Fruit fly (Drosophila melanogaster) whole organism, embryonic: ENCODE data around the gene CG3566.

ENCODE experiments used
- Aef1 ChIP-seq: fragments of 200-800 bp; sonication (Bioruptor generic); IDR thresholded peaks from 3 replicates; pipeline ENCODE4 v1.3.6; 2022; ENCODE audit warnings: missing biosample characterization, missing genetic modification characterization
- Asciz ChIP-seq: fragments of 200-800 bp; sonication (Bioruptor generic); optimal IDR thresholded peaks from 2 replicates; lab custom pipeline; 2017; ENCODE audit warnings: missing biosample characterization, mild to moderate bottlenecking, missing genetic modification characterization, missing genetic modification reagents
- BtbVII ChIP-seq: fragments of 200-800 bp; sonication (Bioruptor generic); optimal IDR thresholded peaks from 3 replicates; lab custom pipeline; 2017; ENCODE audit warnings: missing biosample characterization, mild to moderate bottlenecking, missing genetic modification characterization
- Bteb2 ChIP-seq: fragments of 200-800 bp; sonication (Bioruptor generic); optimal IDR thresholded peaks from 2 replicates; lab custom pipeline; 2016; ENCODE audit warnings: missing biosample characterization, missing genetic modification characterization
- CG11504 ChIP-seq: fragments of 200-800 bp; sonication (Bioruptor generic); optimal IDR thresholded peaks from 3 replicates; lab custom pipeline; 2019; ENCODE audit warnings: missing biosample characterization, mild to moderate bottlenecking, missing genetic modification characterization, moderate library complexity
- CG11723 ChIP-seq: fragments of 200-800 bp; sonication (Bioruptor generic); optimal IDR thresholded peaks from 2 replicates; lab custom pipeline; 2017; ENCODE audit warnings: missing biosample characterization, mild to moderate bottlenecking, missing genetic modification characterization
- CG12104 ChIP-seq: fragments of 200-800 bp; sonication (Bioruptor generic); optimal IDR thresholded peaks from 3 replicates; lab custom pipeline; 2016; ENCODE audit warnings: missing biosample characterization, missing genetic modification characterization
- CG12236 ChIP-seq: fragments of 200-800 bp; sonication (Bioruptor generic); optimal IDR thresholded peaks from 2 replicates; lab custom pipeline; 2016; ENCODE audit warnings: missing biosample characterization, missing genetic modification characterization
- CG12744 ChIP-seq: fragments of 200-800 bp; sonication (Bioruptor generic); optimal IDR thresholded peaks from 2 replicates; lab custom pipeline; 2016; ENCODE audit warnings: missing biosample characterization, missing genetic modification characterization
- CG12942 ChIP-seq: fragments of 200-800 bp; sonication (Bioruptor generic); optimal IDR thresholded peaks from 3 replicates; lab custom pipeline; 2016; ENCODE audit warnings: missing biosample characterization, missing genetic modification characterization
- CG13287 ChIP-seq: fragments of 200-800 bp; sonication (Bioruptor generic); IDR thresholded peaks from 2 replicates; pipeline ENCODE4 v1.3.6; 2022; ENCODE audit warnings: missing biosample characterization, missing genetic modification characterization; ENCODE audit not compliant: partially characterized antibody
- CG17328 ChIP-seq: fragments of 200-800 bp; sonication (Bioruptor generic); IDR thresholded peaks from 2 replicates; pipeline ENCODE4 v1.3.6; 2022; ENCODE audit warnings: missing biosample characterization, missing genetic modification characterization
- CG17568 ChIP-seq: fragments of 200-800 bp; sonication (Bioruptor generic); optimal IDR thresholded peaks from 2 replicates; lab custom pipeline; 2018; ENCODE audit warnings: missing biosample characterization, mild to moderate bottlenecking, missing genetic modification characterization, moderate library complexity
- CG17802 ChIP-seq: fragments of 200-800 bp; sonication (Bioruptor generic); optimal IDR thresholded peaks from 2 replicates; lab custom pipeline; 2018; ENCODE audit warnings: missing biosample characterization, mild to moderate bottlenecking, missing genetic modification characterization, moderate library complexity
- CG18262 ChIP-seq: fragments of 200-800 bp; optimal IDR thresholded peaks from 3 replicates; lab custom pipeline; 2019; ENCODE audit warnings: missing biosample characterization, mild to moderate bottlenecking, missing genetic modification characterization, moderate library complexity
- CG18619 ChIP-seq: fragments of 200-800 bp; sonication (Bioruptor generic); optimal IDR thresholded peaks from 3 replicates; lab custom pipeline; 2017; ENCODE audit warnings: missing biosample characterization, mild to moderate bottlenecking, missing genetic modification characterization
- CG2129 ChIP-seq: fragments of 200-800 bp; sonication (Bioruptor generic); IDR thresholded peaks from 2 replicates; pipeline ENCODE4 v1.3.6; 2022; ENCODE audit warnings: missing biosample characterization, missing genetic modification characterization; ENCODE audit not compliant: partially characterized antibody
- CG32532 ChIP-seq: fragments of 200-800 bp; sonication (Bioruptor generic); IDR thresholded peaks from 2 replicates; pipeline ENCODE4 v1.3.6; 2022; ENCODE audit warnings: missing biosample characterization, missing genetic modification characterization
- CG34224 ChIP-seq: fragments of 200-800 bp; sonication (Bioruptor generic); IDR thresholded peaks from 3 replicates; pipeline ENCODE4 v1.3.6; 2022; ENCODE audit warnings: missing biosample characterization, missing genetic modification characterization; ENCODE audit not compliant: partially characterized antibody
- CG4854 ChIP-seq: fragments of 200-800 bp; sonication (Bioruptor generic); optimal IDR thresholded peaks from 2 replicates; lab custom pipeline; 2016; ENCODE audit warnings: missing biosample characterization, missing genetic modification characterization, inconsistent platforms
- CG5953 ChIP-seq: fragments of 200-800 bp; sonication (Bioruptor generic); IDR thresholded peaks from 2 replicates; pipeline ENCODE4 v1.3.6; 2022; ENCODE audit warnings: missing biosample characterization, missing genetic modification characterization
- CG7271 ChIP-seq: fragments of 200-800 bp; sonication (Bioruptor generic); optimal IDR thresholded peaks from 2 replicates; lab custom pipeline; 2018; ENCODE audit warnings: missing biosample characterization, mild to moderate bottlenecking, missing genetic modification characterization, moderate library complexity
- CG7357 ChIP-seq: fragments of 200-800 bp; sonication (Bioruptor generic); IDR thresholded peaks from 3 replicates; pipeline ENCODE4 v1.3.6; 2022; ENCODE audit warnings: missing biosample characterization, missing genetic modification characterization
- Dad ChIP-seq: fragments of 200-800 bp; sonication (Bioruptor generic); optimal IDR thresholded peaks from 3 replicates; lab custom pipeline; 2016; ENCODE audit warnings: missing biosample characterization, missing genetic modification characterization
- Doc3 ChIP-seq: fragments of 200-800 bp; sonication (Bioruptor generic); IDR thresholded peaks from 3 replicates; pipeline ENCODE4 v1.3.6; 2022; ENCODE audit warnings: missing biosample characterization, missing genetic modification characterization; ENCODE audit not compliant: partially characterized antibody
- Ets65A ChIP-seq: fragments of 200-800 bp; sonication (Bioruptor generic); peaks from one replicate; lab custom pipeline; 2016; ENCODE audit warnings: missing biosample characterization, missing genetic modification characterization
- Hr39 ChIP-seq: fragments of >200 bp; optimal IDR thresholded peaks from 2 replicates; lab custom pipeline; 2017
- NC2β ChIP-seq: fragments of 200-800 bp; sonication (Bioruptor generic); optimal IDR thresholded peaks from 2 replicates; lab custom pipeline; 2016; ENCODE audit warnings: missing biosample characterization, missing genetic modification characterization
- Oli ChIP-seq: fragments of 200-800 bp; sonication (Bioruptor generic); optimal IDR thresholded peaks from 2 replicates; lab custom pipeline; 2018; ENCODE audit warnings: missing biosample characterization, mild to moderate bottlenecking, missing genetic modification characterization, moderate library complexity
- Opbp ChIP-seq: fragments of 200-800 bp; sonication (Bioruptor generic); IDR thresholded peaks from 3 replicates; pipeline ENCODE4 v1.3.6; 2022; ENCODE audit warnings: missing biosample characterization, missing genetic modification characterization; ENCODE audit not compliant: partially characterized antibody
- Ptx1 ChIP-seq: fragments of 200-800 bp; sonication (Bioruptor generic); IDR thresholded peaks from 2 replicates; pipeline ENCODE4 v1.3.6; 2022; ENCODE audit warnings: missing biosample characterization, missing genetic modification characterization
- cg ChIP-seq: fragments of 200-800 bp; sonication (Bioruptor generic); optimal IDR thresholded peaks from 3 replicates; lab custom pipeline; 2019; ENCODE audit warnings: missing biosample characterization, mild to moderate bottlenecking, missing genetic modification characterization, moderate library complexity
- dm ChIP-seq: fragments of 200-800 bp; sonication (Bioruptor generic); optimal IDR thresholded peaks from 3 replicates; lab custom pipeline; 2016; ENCODE audit warnings: missing biosample characterization, missing genetic modification characterization
- esg ChIP-seq: fragments of 200-800 bp; sonication (Bioruptor generic); conservative IDR thresholded peaks from 2 replicates; pipeline ENCODE4 v1.3.6; 2022; ENCODE audit warnings: missing biosample characterization, missing genetic modification characterization
- exex ChIP-seq: fragments of 200-800 bp; sonication (Bioruptor generic); optimal IDR thresholded peaks from 4 replicates; lab custom pipeline; 2018; ENCODE audit warnings: missing biosample characterization, mild to moderate bottlenecking, missing genetic modification characterization, moderate library complexity
- fd96Cb ChIP-seq: fragments of 200-800 bp; sonication (Bioruptor generic); optimal IDR thresholded peaks from 2 replicates; lab custom pipeline; 2018; ENCODE audit warnings: missing biosample characterization, mild to moderate bottlenecking, missing genetic modification characterization, moderate library complexity
- gce ChIP-seq: fragments of 200-800 bp; sonication (Bioruptor generic); IDR thresholded peaks from 3 replicates; pipeline ENCODE4 v1.3.6; 2022; ENCODE audit warnings: missing biosample characterization, missing genetic modification characterization
- gcm2 ChIP-seq: fragments of 200-800 bp; sonication (Bioruptor generic); optimal IDR thresholded peaks from 2 replicates; lab custom pipeline; 2016; ENCODE audit warnings: missing biosample characterization, missing genetic modification characterization
- gsb-n ChIP-seq: fragments of 200-800 bp; sonication (Bioruptor generic); optimal IDR thresholded peaks from 3 replicates; lab custom pipeline; 2018; ENCODE audit warnings: missing biosample characterization, mild to moderate bottlenecking, missing genetic modification characterization
- ham ChIP-seq: fragments of 200-800 bp; sonication (Bioruptor generic); IDR thresholded peaks from 2 replicates; pipeline ENCODE4 v1.3.6; 2022; ENCODE audit warnings: missing biosample characterization, missing genetic modification characterization
- jumu ChIP-seq: fragments of 200-800 bp; sonication (Bioruptor generic); optimal IDR thresholded peaks from 3 replicates; lab custom pipeline; 2016; ENCODE audit warnings: missing biosample characterization, missing genetic modification characterization
- knrl ChIP-seq: fragments of 200-800 bp; sonication (Bioruptor generic); IDR thresholded peaks from 3 replicates; pipeline ENCODE4 v1.3.6; 2022; ENCODE audit warnings: missing biosample characterization, missing genetic modification characterization; ENCODE audit not compliant: partially characterized antibody
- lola ChIP-seq, 3 experiments: fragments of >200 bp in 2 of 3; fragments of 200-800 bp in 1 of 3; sonication (Bioruptor generic) in 1 of 3; optimal IDR thresholded peaks; 2 replicates each; lab custom pipeline; 2017 to 2019; ENCODE audit warnings: missing biosample characterization in 3 of 3, missing genetic modification characterization in 3 of 3, mild to moderate bottlenecking in 1 of 3, moderate library complexity in 1 of 3
- luna ChIP-seq: fragments of 200-800 bp; sonication (Bioruptor generic); optimal IDR thresholded peaks from 2 replicates; lab custom pipeline; 2016; ENCODE audit warnings: missing biosample characterization, missing genetic modification characterization
- nau ChIP-seq: fragments of 200-800 bp; sonication (Bioruptor generic); optimal IDR thresholded peaks from 3 replicates; lab custom pipeline; 2017; ENCODE audit warnings: missing biosample characterization, mild to moderate bottlenecking, missing genetic modification characterization, missing genetic modification reagents
- nmo ChIP-seq: fragments of 200-800 bp; sonication (Bioruptor generic); optimal IDR thresholded peaks from 2 replicates; lab custom pipeline; 2018; ENCODE audit warnings: missing biosample characterization, mild to moderate bottlenecking, missing genetic modification characterization, moderate library complexity
- otp ChIP-seq: fragments of 200-800 bp; sonication (Bioruptor generic); IDR thresholded peaks from 3 replicates; pipeline ENCODE4, ENCODE4 v1.3.6; 2022; ENCODE audit warnings: missing biosample characterization, missing genetic modification characterization
- psq ChIP-seq: fragments of 200-800 bp; sonication (Bioruptor generic); optimal IDR thresholded peaks from 2 replicates; lab custom pipeline; 2017; ENCODE audit warnings: missing biosample characterization, missing genetic modification characterization
- schlank ChIP-seq: fragments of 200-800 bp; sonication (Bioruptor generic); optimal IDR thresholded peaks from 2 replicates; lab custom pipeline; 2018; ENCODE audit warnings: missing biosample characterization, mild to moderate bottlenecking, missing genetic modification characterization
- wdn ChIP-seq: fragments of 200-800 bp; sonication (Bioruptor generic); IDR thresholded peaks from 2 replicates; pipeline ENCODE4 v1.3.6; 2022; ENCODE audit warnings: missing biosample characterization, missing genetic modification characterization

Gene CG3566

dm6 chrX:6295129-6295539 is 18.6 kb upstream of the CG3566 start, which contains the start of the genes CG15891 and CG3815 (continued):
- TF ChIP-seq Hr39 (no peak), lola (GFP tag; optimal IDR thresholded peaks at IDR 0.05; lab: Kevin White, UChicago) (peak in 1 of 3 experiments; percentile 56), jumu (peak; percentile 40), CG5953 (GFP tag; lab: Robert Waterston, UW) (no peak), CG13287 (peak; percentile 51; the same call in 1 of the 2 replicates), CG12104 (GFP tag; lab: Kevin White, UChicago) (peak; percentile 17), psq (GFP tag; lab: Kevin White, UChicago) (no peak), ham (0 out of 2 replicates have a peak, but pooled peaks have one; percentile 8), gcm2 (GFP tag; lab: Kevin White, UChicago) (no peak), Ets65A (GFP tag; lab: Kevin White, UChicago) (peak; percentile 94), CG17802 (tag; lab: Kevin White, UChicago) (peak; percentile 35), CG34224 (GFP tag; lab: Robert Waterston, UW) (0 out of 3 replicates have a peak, but pooled peaks have one; percentile 23), BtbVII (GFP tag; lab: Kevin White, UChicago) (no peak), CG2129 (GFP tag; lab: Robert Waterston, UW) (no peak), CG17328 (GFP tag; lab: Robert Waterston, UW) (no peak), knrl (peak; percentile 59; the same call in 2 of the 3 replicates), CG12744 (GFP tag; lab: Kevin White, UChicago) (no peak), Doc3 (GFP tag; lab: Robert Waterston, UW) (no peak), fd96Cb (tag; lab: Kevin White, UChicago) (no peak), gce (no peak), CG32532 (GFP tag; lab: Robert Waterston, UW) (peak; percentile 71), exex (no peak), schlank (peak; percentile 35), luna (no peak), CG17568 (GFP tag; lab: Kevin White, UChicago) (no peak), nmo (GFP tag; lab: Kevin White, UChicago) (peak; percentile 78), CG12236 (no peak), otp (GFP tag; lab: Robert Waterston, UW) (no peak), Ptx1 (GFP tag; lab: Robert Waterston, UW) (peak; percentile 72), Bteb2 (peak; percentile 19), CG18262 (peak; percentile 48), NC2β (GFP tag; lab: Kevin White, UChicago) (no peak), CG7357 (peak; percentile 62; the same call in 2 of the 3 replicates), nau (GFP tag; lab: Kevin White, UChicago) (no peak), cg (GFP tag; lab: Kevin White, UChicago) (no peak), Dad (GFP tag; lab: Kevin White, UChicago) (peak; percentile 30), Asciz (no peak), CG12942 (GFP tag; lab: Kevin White, UChicago) (no peak), CG11504 (tag; lab: Kevin White, UChicago) (no peak), CG11723 (GFP tag; lab: Kevin White, UChicago) (no peak), Oli (peak; percentile 39), Aef1 (GFP tag; lab: Robert Waterston, UW) (peak; percentile 54; the same call in 2 of the 3 replicates), CG4854 (GFP tag; lab: Kevin White, UChicago) (no peak), gsb-n (tag; lab: Kevin White, UChicago) (no peak), CG18619 (GFP tag; lab: Kevin White, UChicago) (peak; percentile 69), CG7271 (tag; lab: Kevin White, UChicago) (no peak), esg (GFP tag; lab: Robert Waterston, UW) (0 out of 2 replicates have a peak, but pooled peaks have one; percentile 42), wdn (0 out of 2 replicates have a peak, but pooled peaks have one; percentile 41), Opbp (GFP tag; lab: Robert Waterston, UW) (0 out of 3 replicates have a peak, but pooled peaks have one; percentile 48), dm (peak; percentile 43)
